Worm (Caenorhabditis elegans) whole organism, young adult: ENCODE data around the gene C55B6.7.

Source experiments
- F57A8.1 ChIP-seq: fragments of 200-800 bp; sonication (Bioruptor generic); optimal IDR thresholded peaks from 2 replicates; lab custom pipeline; 2018; ENCODE audit warnings: mild to moderate bottlenecking, missing genetic modification characterization, moderate library complexity, missing compliant biosample characterization
- aptf-3 ChIP-seq: fragments of 200-800 bp; sonication (Bioruptor generic); IDR thresholded peaks from 2 replicates; pipeline ENCODE4 v1.3.6; 2022; ENCODE audit warnings: missing genetic modification characterization, missing compliant biosample characterization
- attf-6 ChIP-seq: fragments of 200-800 bp; sonication (Bioruptor generic); IDR thresholded peaks from 2 replicates; pipeline ENCODE4 v1.3.6; 2022; ENCODE audit warnings: missing genetic modification reagents, missing genetic modification characterization, missing compliant biosample characterization
- ceh-79 ChIP-seq: sonication (generic microtip); optimal IDR thresholded peaks from 2 replicates; lab custom pipeline; 2017; ENCODE audit warnings: mild to moderate bottlenecking, missing genetic modification characterization, missing compliant biosample characterization
- dpff-1 ChIP-seq: sonication (generic microtip); optimal IDR thresholded peaks from 2 replicates; lab custom pipeline; 2017; ENCODE audit warnings: mild to moderate bottlenecking, missing genetic modification characterization, missing compliant biosample characterization
- mcd-1 ChIP-seq: fragments of 200-800 bp; sonication (Bioruptor generic); IDR thresholded peaks from 2 replicates; pipeline ENCODE4 v1.3.6; 2022; ENCODE audit warnings: missing genetic modification reagents, missing genetic modification characterization, missing compliant biosample characterization
- rec-8 ChIP-seq, 2 experiments: sonication (generic microtip); optimal IDR thresholded peaks; 2 replicates each; lab custom pipeline; 2016; ENCODE audit warnings: mild to moderate bottlenecking in 2 of 2, missing genetic modification characterization in 2 of 2, missing genetic modification reagents in 2 of 2, missing genotype in 2 of 2, missing biosample characterization in 1 of 2, missing compliant biosample characterization in 1 of 2, moderate library complexity in 1 of 2
- snpc-3.4 ChIP-seq: sonication (generic microtip); optimal IDR thresholded peaks from 2 replicates; lab custom pipeline; 2017; ENCODE audit warnings: missing genetic modification characterization, mild to moderate bottlenecking, missing compliant biosample characterization, antibody characterized with exemption, moderate library complexity, missing genotype, missing genetic modification reagents
- zfh-2 ChIP-seq: fragments of 200-800 bp; sonication (Bioruptor generic); conservative IDR thresholded peaks from 2 replicates; pipeline ENCODE4 v1.3.6; 2022; ENCODE audit warnings: missing genetic modification reagents, missing genetic modification characterization, missing compliant biosample characterization
- zim-3 ChIP-seq: sonication (generic microtip); optimal IDR thresholded peaks from 2 replicates; lab custom pipeline; 2017; ENCODE audit warnings: mild to moderate bottlenecking, missing genetic modification characterization, moderate library complexity, missing compliant biosample characterization

DNA sequence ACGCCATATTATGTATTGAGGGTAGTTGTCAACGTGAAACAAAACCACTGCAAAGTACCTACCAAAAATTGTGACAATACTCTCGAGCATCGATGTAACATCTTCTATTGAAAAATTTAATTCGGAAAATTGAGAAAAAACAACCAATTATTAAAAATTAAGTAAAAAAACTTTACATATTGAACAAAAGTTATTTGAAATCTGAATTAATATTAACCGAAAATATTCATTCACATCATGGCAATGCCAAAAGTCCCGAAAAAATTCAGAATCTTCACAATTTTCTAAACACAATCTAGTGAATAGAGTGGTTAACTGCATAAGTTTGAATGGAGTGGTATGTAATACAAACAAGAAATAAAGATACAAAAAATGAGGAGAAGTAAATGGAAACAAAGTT, 46.8 kb upstream of the C55B6.7 start, which contains the start of gene F46H5.3:
- TF ChIP-seq dpff-1 (tag; lab: Kevin White, UChicago) (no peak), attf-6 (no peak), zfh-2 (GFP tag; lab: Robert Waterston, UW) (no peak), aptf-3 (GFP tag; lab: Robert Waterston, UW) (no peak), snpc-3.4 (no peak), ceh-79 (tag; lab: Kevin White, UChicago) (no peak), rec-8 (tag; optimal IDR thresholded peaks at IDR 0.05; lab: Kevin White, UChicago) (no peak), F57A8.1 (GFP tag; lab: Kevin White, UChicago) (no peak), mcd-1 (GFP tag; lab: Robert Waterston, UW) (no peak), zim-3 (tag; lab: Kevin White, UChicago) (no peak)
